Worm (Caenorhabditis elegans): ENCODE results near the gene str-115.
A peak's percentile ranks its signal among the peaks of the same experiment; 100 is the strongest.

DNA sequence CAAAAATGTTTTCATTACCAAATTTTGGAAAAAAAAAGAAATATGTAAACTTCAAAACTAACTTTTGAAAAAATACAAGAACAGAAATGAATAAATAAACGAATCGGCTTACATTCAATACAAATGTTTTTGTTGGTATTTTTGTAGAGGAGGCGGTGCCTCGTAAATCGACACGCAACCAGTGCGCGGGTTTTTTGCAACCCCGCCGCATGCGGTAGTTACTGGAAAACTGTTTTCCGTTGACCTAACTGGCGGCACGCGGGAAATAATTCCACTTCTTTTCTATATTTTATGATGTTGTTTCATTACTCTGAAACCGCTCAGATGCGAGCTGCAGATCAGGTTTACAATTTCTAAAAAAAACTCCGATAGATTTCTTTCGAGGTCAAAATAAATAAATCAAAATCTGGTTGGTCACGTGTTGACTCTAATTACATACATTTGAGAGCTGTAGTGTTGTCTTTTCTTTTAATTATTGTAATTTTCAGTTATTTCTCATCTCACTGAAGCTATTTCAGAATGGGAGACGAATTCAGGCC, 29.6 kb upstream of the str-115 start, which contains the start of the genes dvc-1 and ima-1:
- TF ChIP-seq php-3 (GFP tag; IDR thresholded peaks at IDR 0.05): 0 out of 2 replicates have a peak, but pooled peaks have one; percentile 30
- no peak for TF ChIP-seq zag-1 (tag; optimal IDR thresholded peaks at IDR 0.05)
- no peak for TF ChIP-seq skn-1 (tag; optimal IDR thresholded peaks at IDR 0.05)

Data from whole organism, L4 larva.